Worm (Caenorhabditis elegans): ENCODE data around the gene F48G7.10.

Gene F48G7.10

DNA sequence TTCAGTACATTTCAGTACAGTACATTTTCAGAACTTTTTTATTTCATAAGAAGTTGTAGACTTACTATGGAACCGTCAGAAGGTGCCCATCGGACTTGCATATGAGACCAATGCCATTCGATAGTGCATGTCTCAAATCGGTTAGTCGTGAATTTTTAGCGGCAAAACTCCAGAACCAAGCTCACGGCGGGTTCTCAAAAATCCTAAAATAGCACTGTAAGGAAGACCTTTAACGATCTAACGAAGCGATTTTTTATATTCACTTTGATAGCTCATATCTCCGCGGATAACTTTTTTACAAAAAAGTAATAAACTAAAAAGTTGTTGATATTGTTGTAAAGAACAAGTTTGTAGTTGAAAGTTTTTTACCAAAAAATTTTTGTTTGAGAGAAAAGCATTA is 39.5 kb upstream of the F48G7.10 start, which contains the start of gene sru-25:
Gene sru-25, minus strand, starts transcription at position 101 of the 400 bp plus-strand sequence.
- TF ChIP-seq ccch-3 (GFP tag; optimal IDR thresholded peaks at IDR 0.05) (no peak), bed-1 (GFP tag; IDR thresholded peaks at IDR 0.05) (no peak), snpc-1.3 (tag; optimal IDR thresholded peaks at IDR 0.05; ENCODE audit: insufficient read depth) (no peak), ama-1 (optimal IDR thresholded peaks at IDR 0.05) (no peak), ama-1 (GFP tag; optimal IDR thresholded peaks at IDR 0.05) (no peak), nhr-179 (tag; optimal IDR thresholded peaks at IDR 0.05) (no peak), madf-8 (GFP tag; conservative IDR thresholded peaks at IDR 0.05) (no peak), B0261.1 (tag; optimal IDR thresholded peaks at IDR 0.05) (no peak), ztf-22 (GFP tag; optimal IDR thresholded peaks at IDR 0.05) (no peak), akir-1 (GFP tag; optimal IDR thresholded peaks at IDR 0.05) (no peak), ceh-40 (GFP tag; IDR thresholded peaks at IDR 0.05) (no peak), atf-7 (tag; optimal IDR thresholded peaks at IDR 0.05) (no peak), T07F8.4 (tag; optimal IDR thresholded peaks at IDR 0.05) (no peak), lag-1 (GFP tag; IDR thresholded peaks at IDR 0.05) (no peak), dpff-1 (tag; optimal IDR thresholded peaks at IDR 0.05) (no peak), ceh-79 (tag; optimal IDR thresholded peaks at IDR 0.05) (no peak), hlh-26 (GFP tag; conservative IDR thresholded peaks at IDR 0.05) (no peak), C06A6.2 (GFP tag; conservative IDR thresholded peaks at IDR 0.05) (no peak), nhr-27 (tag; optimal IDR thresholded peaks at IDR 0.05) (no peak), tbp1 (GFP tag; optimal IDR thresholded peaks at IDR 0.05) (no peak), rpc-1 (optimal IDR thresholded peaks at IDR 0.05) (no peak), rpc-1 (tag; optimal IDR thresholded peaks at IDR 0.05) (no peak)

DNA sequence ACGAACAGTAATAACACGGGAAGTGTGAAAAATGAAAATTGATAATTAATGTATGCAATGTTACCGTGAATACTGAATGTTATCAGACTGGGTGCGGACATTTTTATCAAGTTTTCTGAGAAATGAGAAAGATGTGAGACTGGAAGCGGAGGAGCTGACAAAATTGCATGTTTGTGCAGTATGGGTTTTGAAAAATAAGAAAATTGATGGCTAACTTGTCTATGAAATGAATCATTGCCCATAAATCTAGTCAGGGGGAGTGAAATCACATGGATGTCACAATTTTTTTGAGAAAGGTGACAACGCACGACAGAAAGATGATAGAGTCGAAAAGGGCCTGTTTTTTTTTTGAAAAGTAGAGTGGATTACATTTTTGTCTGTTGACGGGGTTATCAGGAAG is 36.6 kb upstream of the F48G7.10 start, which contains the start of gene sru-24:
Gene sru-24, minus strand, starts transcription at position 101 of the 400 bp plus-strand sequence.
- TF ChIP-seq nfyb-1 (GFP tag; IDR thresholded peaks at IDR 0.05) (no peak), nhr-120 (GFP tag; IDR thresholded peaks at IDR 0.05) (no peak), attf-6 (GFP tag; IDR thresholded peaks at IDR 0.05) (no peak), B0261.1 (tag; optimal IDR thresholded peaks at IDR 0.05) (no peak), T26A5.8 (tag; optimal IDR thresholded peaks at IDR 0.05) (no peak), ZK185.1 (tag; optimal IDR thresholded peaks at IDR 0.05; ENCODE audit: poor library complexity, severe bottlenecking) (no peak), lsl-1 (GFP tag; optimal IDR thresholded peaks at IDR 0.05) (no peak), ccch-3 (GFP tag; optimal IDR thresholded peaks at IDR 0.05) (no peak), hlh-12 (tag; optimal IDR thresholded peaks at IDR 0.05) (no peak), zim-3 (tag; optimal IDR thresholded peaks at IDR 0.05) (no peak)

DNA sequence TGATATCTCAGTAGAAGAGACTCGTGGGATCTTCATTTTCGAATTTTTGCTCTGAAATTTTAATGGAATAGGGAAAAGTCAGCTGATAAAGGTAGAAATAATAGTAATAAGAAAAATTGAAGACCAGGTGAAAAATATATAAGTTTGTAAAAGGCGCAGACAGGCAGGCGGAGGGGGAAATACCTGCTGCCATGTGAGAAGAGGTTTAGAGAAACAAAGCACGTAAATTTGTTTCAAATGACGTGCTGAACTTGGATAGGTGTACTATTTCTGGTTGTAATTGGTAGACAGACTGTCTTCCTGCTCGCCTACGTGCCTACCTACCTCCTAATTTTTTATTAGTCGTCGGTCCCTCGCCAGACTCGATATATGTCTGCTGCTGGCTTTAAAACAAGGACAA is 32.7 kb upstream of the F48G7.10 start, which contains the start of gene nhr-180:
Gene nhr-180, minus strand, starts transcription at position 52 of the 400 bp plus-strand sequence.
- no peak for TF ChIP-seq madf-6 (GFP tag; IDR thresholded peaks at IDR 0.05)
- no peak for TF ChIP-seq xnd-1 (tag; optimal IDR thresholded peaks at IDR 0.05)
- TF ChIP-seq Y79H2A.3 (GFP tag; conservative IDR thresholded peaks at IDR 0.05), result no peak
- TF ChIP-seq nfya-1 (tag; optimal IDR thresholded peaks at IDR 0.05; ENCODE audit: borderline replicate concordance, insufficient read depth), result no peak
- peak; percentile 23 for TF ChIP-seq attf-5 (GFP tag; optimal IDR thresholded peaks at IDR 0.05)
- TF ChIP-seq snpc-1.1 (tag; optimal IDR thresholded peaks at IDR 0.05; ENCODE audit: insufficient read depth), result no peak
- TF ChIP-seq D2030.7 (GFP tag; IDR thresholded peaks at IDR 0.05), result no peak
- TF ChIP-seq aptf-3 (GFP tag; IDR thresholded peaks at IDR 0.05), result no peak
- TF ChIP-seq lsy-27 (tag; optimal IDR thresholded peaks at IDR 0.05; ENCODE audit: borderline replicate concordance, insufficient read depth), result no peak
- no peak for TF ChIP-seq ceh-40 (GFP tag; IDR thresholded peaks at IDR 0.05)
- TF ChIP-seq ekl-4 (GFP tag; IDR thresholded peaks at IDR 0.05), result no peak
- peak; percentile 47; the same call in 1 of the 2 replicates for TF ChIP-seq hmg-1.2 (GFP tag; IDR thresholded peaks at IDR 0.05)
- TF ChIP-seq snpc-1.3 (tag; optimal IDR thresholded peaks at IDR 0.05; ENCODE audit: insufficient read depth), result no peak
- no peak for TF ChIP-seq K11D2.4 (GFP tag; IDR thresholded peaks at IDR 0.05)
- no peak for TF ChIP-seq efl-1 (GFP tag; optimal IDR thresholded peaks at IDR 0.05)
- no peak for TF ChIP-seq tbx-9 (tag; optimal IDR thresholded peaks at IDR 0.05; ENCODE audit: borderline replicate concordance)
- no peak for TF ChIP-seq gei-17 (GFP tag; optimal IDR thresholded peaks at IDR 0.05)
- peak; percentile 58 for TF ChIP-seq nhr-80 (tag; optimal IDR thresholded peaks at IDR 0.05)

All from whole organism, young adult.